Fruit fly (Drosophila melanogaster): ENCODE data around the gene CG5854.

Gene CG5854

DNA sequence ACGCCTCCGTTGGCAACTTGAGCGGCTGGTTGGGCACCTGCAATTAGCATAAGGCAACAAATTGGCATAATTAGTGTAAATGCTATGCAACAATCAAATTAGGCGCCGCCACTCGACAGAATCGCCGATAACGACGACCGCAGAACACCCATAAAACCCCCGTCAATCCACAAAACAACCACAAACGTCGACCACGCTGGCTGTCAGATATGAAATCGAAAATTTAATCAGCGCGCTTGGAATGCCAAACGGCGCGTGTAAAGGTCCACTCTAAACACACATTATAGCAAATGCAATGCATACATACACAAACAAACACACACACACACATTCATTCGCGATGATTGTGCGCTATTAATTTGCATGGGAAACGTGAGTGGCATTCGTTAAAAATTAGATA, 30.3 kb upstream of the CG5854 start:
- TF ChIP-seq CTCF (optimal IDR thresholded peaks at IDR 0.05) (no peak), CG8478 (optimal IDR thresholded peaks at IDR 0.05) (no peak)

DNA sequence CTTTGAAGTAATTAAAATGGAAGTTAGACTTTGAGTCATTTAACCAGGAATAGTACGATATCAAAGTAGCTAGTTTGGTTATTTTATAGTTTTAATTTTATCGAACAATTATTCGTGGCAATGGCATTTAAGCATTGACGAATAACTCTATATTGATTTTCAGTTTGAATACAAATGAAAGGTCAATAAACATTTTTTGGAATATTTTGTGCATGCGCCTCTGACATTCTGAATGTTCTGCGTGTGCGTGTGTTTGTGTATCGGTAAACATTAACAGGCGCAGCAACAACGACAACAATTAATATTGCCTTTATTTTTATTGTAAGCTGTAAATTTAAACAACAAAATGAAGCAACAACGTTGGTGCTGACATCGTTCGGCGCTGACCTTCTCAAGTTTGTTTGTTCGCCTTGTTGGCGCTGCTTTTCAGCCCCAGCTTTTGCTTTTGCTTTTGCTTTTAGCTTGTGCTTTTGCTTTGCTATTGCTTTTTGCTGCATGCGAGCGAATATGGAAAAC, 24.3 kb upstream of the CG5854 start:
- TF ChIP-seq CG8478 (optimal IDR thresholded peaks at IDR 0.05) (no peak), CTCF (optimal IDR thresholded peaks at IDR 0.05) (no peak)

DNA sequence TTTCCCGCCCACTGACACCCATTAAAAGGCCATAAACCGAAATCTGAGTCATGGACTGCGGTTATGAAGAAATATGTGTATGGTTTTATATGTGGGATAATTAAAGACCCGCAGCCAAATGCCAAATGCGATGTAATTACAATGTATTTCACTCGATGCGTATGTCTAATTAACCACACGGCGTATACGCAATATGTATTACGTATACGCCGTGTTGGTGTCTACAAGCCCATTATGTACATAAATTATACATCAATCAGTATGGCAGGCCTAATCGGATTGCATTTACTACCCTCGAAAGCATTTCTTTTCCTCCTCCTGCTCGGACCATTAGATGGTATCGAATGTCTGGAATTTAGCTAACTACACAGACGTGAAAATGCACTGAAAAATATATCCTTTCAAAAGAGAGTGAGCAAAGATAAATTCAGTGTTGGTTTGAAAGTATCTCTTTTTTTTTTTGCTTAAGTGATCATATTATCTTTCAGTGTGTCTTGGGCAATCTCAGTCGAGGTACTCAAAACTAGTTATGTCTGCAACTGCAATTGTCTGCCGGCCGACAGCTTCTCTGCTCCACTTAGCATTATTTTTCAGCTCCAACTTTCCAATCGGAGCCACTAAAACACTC, 23.3 kb upstream of the CG5854 start:
- TF ChIP-seq CTCF (optimal IDR thresholded peaks at IDR 0.05) (no peak), CG8478 (optimal IDR thresholded peaks at IDR 0.05) (no peak)

DNA sequence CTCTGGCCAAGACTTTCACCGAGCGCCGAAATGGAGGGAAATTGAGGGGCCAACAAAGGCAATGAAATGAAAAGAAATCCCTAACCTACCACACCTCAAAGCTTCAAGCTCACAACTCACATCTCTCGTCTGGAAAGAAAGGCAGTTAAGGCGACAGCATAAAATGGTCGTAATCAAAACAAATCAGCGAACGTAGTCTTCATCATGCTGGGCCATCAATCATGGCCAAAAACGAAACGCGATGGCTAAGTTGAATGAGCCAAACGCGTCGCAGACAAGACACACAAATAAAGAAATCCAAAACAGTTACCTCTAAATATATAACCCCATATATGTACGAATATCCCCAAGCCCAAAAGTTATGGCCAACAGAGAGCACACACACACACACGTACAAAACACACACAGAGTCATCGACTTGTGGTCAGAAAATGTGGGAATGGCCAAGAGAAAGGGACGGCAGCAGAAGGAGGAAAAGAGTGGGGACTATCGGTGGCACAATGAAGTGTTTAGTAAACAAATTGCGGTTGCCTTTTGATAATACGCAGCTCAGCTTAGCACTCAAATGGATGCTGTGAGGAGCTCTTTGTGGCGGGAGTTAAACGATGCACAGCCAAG, 22.5 kb upstream of the CG5854 start:
- TF ChIP-seq CTCF (optimal IDR thresholded peaks at IDR 0.05), result no peak
- no peak for TF ChIP-seq CG8478 (optimal IDR thresholded peaks at IDR 0.05)

DNA sequence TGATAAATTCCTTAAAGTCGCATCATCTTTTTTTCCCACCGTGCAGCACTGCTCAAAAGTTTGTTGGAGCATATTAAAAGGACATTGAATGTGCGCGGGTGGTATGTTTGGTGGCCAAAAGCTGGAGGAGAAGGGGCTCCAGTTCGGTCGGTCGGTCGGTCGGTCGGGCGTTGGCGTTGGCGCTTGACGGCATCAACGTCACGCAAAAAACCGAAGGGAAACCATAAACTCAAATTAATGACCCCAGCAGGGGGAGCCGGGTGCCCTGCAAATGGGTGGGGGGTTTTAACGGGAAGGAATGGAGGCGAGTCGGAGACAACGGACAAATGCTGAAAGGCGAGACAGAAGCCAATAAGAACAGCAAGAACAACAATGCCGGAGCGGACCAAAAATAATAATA, 21.4 kb upstream of the CG5854 start:
- TF ChIP-seq CG8478 (optimal IDR thresholded peaks at IDR 0.05) (no peak), CTCF (optimal IDR thresholded peaks at IDR 0.05) (no peak)

DNA sequence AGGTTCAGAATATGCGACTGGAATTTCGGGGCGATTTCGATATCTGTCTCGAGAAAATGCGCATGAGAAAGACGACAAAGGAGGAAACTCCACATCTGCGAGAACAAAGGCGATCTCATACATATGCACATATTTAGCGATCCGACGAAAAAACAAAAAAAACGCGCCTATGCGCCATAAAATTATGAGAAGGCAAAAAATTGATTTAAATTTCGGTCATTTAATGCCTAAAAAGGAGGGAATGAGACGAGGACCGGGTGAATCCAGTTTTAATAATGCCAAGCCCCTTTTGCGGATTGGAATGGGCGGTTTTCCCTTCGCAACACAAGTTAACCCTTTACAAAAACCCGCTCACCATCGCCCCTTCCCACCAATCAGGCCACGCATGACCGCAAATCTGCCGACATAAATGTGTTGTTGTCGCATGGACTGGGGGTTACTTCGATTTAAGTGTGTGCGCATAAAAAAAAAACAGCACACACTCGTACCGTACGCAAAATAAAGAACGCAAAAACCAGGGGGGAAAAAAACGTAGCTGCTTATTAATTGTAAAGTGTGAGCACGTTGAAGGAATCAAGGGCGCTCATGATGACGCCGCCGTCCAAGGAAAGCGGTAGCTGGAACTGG, 19.2 kb upstream of the CG5854 start:
- TF ChIP-seq CG8478 (optimal IDR thresholded peaks at IDR 0.05) (no peak), CTCF (optimal IDR thresholded peaks at IDR 0.05) (no peak)

DNA sequence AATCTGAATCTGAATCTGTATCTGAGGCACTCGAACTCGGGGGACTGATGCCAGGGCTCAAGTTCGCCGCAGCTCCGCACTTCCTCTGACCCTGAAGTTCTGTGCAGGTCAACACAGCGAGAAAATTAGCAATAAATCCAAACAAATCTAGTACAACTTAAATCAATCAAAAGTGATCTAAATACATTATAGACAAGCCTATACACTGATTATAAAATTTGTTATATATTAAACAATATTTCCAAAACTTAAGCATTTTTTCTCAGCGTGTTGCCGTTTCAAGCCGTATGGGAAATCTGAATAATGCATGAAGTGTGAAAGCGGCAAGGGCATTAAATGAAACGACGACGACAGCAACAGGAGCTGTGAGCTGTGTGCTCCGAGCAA, 18.7 kb upstream of the CG5854 start:
- no peak for TF ChIP-seq CG8478 (optimal IDR thresholded peaks at IDR 0.05)
- no peak for TF ChIP-seq CTCF (optimal IDR thresholded peaks at IDR 0.05)

DNA sequence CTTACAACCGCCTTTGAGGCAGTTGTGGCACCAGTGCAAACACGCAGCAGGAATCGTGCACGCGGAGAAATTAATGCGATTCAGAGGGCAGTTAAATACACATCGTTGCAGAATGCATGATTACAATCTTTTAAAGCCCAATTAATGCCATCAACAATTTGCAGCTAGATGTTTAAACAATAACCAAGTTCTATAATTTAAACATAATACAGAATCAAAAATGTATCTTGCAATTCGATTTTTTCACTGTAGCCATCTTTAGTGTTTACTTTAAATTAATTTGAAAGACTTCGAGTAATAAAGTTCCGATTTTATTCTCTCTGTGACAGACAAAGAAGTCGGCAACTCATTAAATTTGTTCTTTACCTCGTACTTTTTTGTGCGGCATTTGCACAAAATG, 17.7 kb upstream of the CG5854 start:
- TF ChIP-seq CG8478 (optimal IDR thresholded peaks at IDR 0.05), result no peak
- no peak for TF ChIP-seq CTCF (optimal IDR thresholded peaks at IDR 0.05)

DNA sequence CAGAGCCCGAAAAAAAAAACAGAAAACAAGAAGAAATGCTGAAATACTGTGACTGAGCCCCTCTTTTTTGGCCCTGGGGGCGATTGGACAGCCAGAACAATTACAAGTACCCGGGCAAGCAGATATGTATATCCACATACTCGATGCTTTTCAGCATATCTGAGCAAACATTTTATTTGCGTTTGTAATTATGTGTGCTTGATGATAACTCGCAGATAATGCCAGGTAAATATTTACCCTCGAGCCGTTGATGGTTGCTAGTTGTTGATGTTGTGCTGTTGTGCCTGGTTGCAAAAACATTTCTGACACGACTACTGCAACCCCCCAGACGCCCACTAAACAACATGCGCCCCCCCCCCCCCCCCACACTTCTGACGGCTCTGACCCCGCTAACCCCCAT, 14.3 kb upstream of the CG5854 start:
- TF ChIP-seq CTCF (optimal IDR thresholded peaks at IDR 0.05) (no peak), CG8478 (optimal IDR thresholded peaks at IDR 0.05) (no peak)

DNA sequence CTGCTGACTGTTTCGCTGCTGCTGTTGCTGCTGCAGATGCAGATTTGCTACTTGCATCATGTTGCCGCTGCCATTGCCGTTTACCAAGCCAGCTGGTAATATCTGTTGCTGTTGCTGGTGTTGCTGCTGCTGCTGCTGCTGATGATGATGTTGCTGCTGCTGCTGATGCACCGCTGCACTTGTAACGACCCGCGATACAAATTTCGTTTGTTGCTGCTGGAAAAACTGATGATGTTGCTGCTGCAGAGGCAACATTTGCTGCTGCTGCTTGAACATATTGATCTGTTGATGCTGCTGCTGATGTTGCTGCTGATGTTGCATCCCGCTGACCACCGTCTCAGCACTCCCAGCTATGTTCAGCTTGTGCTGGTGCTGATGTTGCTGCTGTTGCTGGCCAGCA, 13.3 kb upstream of the CG5854 start:
- TF ChIP-seq CG8478 (optimal IDR thresholded peaks at IDR 0.05) (no peak), CTCF (optimal IDR thresholded peaks at IDR 0.05) (no peak)

DNA sequence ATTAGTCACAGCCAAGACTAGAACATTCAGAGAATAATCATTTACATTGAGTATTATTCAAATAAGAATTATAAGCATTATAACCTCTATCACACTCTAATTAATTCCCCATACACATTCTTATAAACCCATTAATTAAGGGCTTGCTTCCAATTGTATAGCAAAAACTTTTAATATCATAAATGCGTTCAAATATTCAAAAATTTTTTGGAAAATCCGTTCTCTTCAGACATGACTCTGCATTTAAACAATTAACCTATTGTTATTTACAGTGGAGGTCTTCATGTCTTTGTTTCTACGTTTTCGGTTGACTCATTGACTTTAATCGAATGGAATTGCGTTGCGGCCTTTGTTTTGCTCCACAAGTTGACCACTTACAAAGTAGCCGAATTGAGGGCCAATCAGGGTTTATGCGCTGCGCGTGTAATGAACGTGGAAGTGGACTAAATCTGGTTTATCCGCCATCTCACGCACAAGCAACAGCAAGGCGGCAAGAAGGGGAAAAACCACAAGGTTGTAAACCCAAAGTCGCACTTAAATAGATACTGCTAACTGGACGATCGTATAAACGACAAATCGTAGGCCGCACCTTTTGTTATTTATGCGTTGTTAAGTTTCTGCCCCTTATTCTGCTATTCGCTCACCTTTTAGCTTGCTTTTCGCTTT, 12.7 kb upstream of the CG5854 start:
- TF ChIP-seq CTCF (optimal IDR thresholded peaks at IDR 0.05), result no peak
- no peak for TF ChIP-seq CG8478 (optimal IDR thresholded peaks at IDR 0.05)

DNA sequence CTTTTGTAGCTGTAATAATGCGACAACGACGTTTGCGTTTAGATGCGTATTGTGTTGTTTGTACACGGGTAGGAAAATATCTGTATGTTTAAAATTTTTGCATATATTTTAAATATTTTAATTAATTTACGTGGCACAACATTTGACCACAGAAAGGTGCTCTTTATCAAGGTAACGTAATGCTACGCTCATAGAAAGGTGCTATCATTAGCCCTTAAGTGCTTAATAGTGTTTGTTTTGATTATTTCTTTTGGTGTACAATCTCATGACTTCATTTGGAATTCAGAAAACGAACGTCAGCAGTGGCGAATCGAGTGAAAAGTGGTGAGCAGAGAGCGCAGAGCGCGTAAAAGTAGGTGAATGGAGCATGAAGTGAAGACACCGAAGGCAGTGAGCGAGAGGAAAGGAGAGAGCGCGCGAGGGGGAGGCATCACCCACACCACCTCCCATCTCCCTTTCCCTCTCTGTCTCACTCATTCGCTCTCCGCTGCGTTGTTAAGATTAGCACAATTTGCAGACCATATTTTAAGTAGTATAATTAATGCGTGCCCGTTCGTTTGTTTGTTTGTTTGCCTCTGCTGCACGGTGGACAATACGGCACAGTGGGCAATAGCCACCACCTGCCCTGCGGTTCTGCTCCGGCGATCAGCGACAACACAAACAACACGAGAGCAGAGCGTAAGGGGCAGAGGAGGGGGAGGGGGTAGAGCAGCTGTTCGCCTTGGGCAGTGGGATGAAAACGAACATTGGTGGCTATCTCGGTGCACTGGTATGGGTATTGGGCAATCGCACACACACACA, 11.8 kb upstream of the CG5854 start:
- no peak for TF ChIP-seq CG8478 (optimal IDR thresholded peaks at IDR 0.05)
- TF ChIP-seq CTCF (optimal IDR thresholded peaks at IDR 0.05), result no peak

DNA sequence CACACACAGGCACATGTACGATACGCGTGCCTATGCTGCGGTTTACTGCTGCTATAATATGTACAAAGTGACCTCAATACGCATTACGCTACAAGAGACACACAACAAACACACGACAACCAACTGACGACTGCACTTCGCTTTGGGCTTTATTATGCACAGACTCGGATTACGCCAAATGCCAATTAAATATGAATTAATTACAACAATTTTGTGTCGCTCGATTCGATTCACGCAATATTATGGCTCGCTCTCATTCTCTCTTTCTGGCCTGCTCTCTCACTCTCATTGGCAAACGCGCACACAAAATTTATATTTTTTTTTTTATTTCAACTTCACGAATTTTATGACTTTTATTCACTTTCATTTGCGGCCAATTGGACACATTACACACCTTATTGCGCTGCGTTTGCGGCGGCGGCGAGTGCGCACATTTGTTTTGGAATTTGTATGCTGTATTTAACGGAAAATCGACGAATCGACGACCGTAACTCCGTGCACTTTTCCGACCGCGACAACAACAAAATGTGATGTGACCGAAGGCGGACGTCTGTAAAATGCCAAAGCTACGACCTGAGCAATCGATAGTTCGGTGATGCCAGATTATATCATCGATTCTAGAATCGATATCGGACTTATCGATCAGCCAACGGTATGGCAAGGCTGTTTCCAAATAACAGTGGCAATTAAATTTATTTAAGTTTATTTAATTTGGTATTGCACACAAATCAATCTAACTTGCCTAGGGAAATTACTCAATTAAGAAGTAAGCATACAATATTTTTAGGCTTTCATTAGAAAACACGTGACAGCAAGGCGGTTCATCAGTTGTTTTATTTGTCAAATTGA, 11.0 kb upstream of the CG5854 start, which contains the start of the genes sba and CG31141:
Gene sba (minus strand): TSS at position 472 of the 849 bp plus-strand sequence.
Gene CG31141 (plus strand): TSS at position 799 of the 849 bp plus-strand sequence.
- TF ChIP-seq CG8478 (optimal IDR thresholded peaks at IDR 0.05), result no peak
- peak; percentile 9 to 50 for TF ChIP-seq CTCF (optimal IDR thresholded peaks at IDR 0.05)

DNA sequence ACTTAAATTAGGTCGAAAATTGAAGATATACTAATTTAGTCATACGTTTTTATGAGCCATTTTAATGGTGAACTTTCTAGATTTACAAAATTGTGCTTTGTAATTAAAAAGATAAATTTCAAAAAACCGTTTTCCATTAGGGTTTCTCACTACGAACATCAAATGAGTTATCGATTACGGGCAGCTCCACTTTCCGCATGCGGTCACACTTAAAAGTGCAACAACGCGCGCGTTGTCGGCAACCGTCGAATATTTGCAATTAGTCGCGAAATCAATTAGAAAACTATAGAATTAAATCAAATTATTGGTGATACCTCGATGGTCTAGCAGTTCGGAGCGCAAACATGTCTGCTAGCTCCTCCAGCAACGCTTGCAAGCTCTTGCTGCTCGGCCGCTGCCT, 9.5 kb upstream of the CG5854 start, which contains the start of gene Ndc1:
Gene Ndc1 (plus strand): TSS at position 200 of the 400 bp plus-strand sequence.
- no peak for TF ChIP-seq CTCF (optimal IDR thresholded peaks at IDR 0.05)
- no peak for TF ChIP-seq CG8478 (optimal IDR thresholded peaks at IDR 0.05)
